Fruit fly (Drosophila melanogaster) whole organism, wandering third instar larva: ENCODE data around the gene CG32267.

Experiments used
- Abd-B ChIP-seq: fragments of >200 bp; optimal IDR thresholded peaks from 2 replicates; lab custom pipeline; 2017; ENCODE audit warnings: missing biosample characterization, missing genetic modification characterization
- CG32264 ChIP-seq: fragments of 200-800 bp; sonication (Bioruptor generic); optimal IDR thresholded peaks from 2 replicates; lab custom pipeline; 2016; ENCODE audit warnings: missing biosample characterization, missing genetic modification characterization
- CG9705 ChIP-seq: fragments of 200-800 bp; sonication (Bioruptor generic); optimal IDR thresholded peaks from 2 replicates; lab custom pipeline; 2018; ENCODE audit warnings: missing biosample characterization, mild to moderate bottlenecking, missing genetic modification characterization
- CrebA ChIP-seq: fragments of 200-800 bp; sonication (Bioruptor generic); optimal IDR thresholded peaks from 2 replicates; lab custom pipeline; 2016; ENCODE audit warnings: missing biosample characterization, mild to moderate bottlenecking, missing genetic modification characterization, borderline replicate concordance
- Dfd ChIP-seq: fragments of >200 bp; optimal IDR thresholded peaks from 2 replicates; lab custom pipeline; 2017; ENCODE audit warnings: missing biosample characterization, missing genetic modification characterization
- Dif ChIP-seq: fragments of 200-275, 200-300 bp; sonication (Bioruptor generic); optimal IDR thresholded peaks from 2 replicates; lab custom pipeline; 2018; ENCODE audit warnings: missing biosample characterization, missing genetic modification characterization; ENCODE audit not compliant: partially characterized antibody
- GATAd ChIP-seq: sonication (Bioruptor generic); optimal IDR thresholded peaks from 2 replicates; lab custom pipeline; 2016; ENCODE audit warnings: missing biosample characterization, missing genetic modification characterization
- HLH106 ChIP-seq: fragments of 200-800 bp; optimal IDR thresholded peaks from 3 replicates; lab custom pipeline; 2019; ENCODE audit warnings: missing biosample characterization, mild to moderate bottlenecking, missing genetic modification characterization, moderate library complexity
- Hnf4 ChIP-seq: fragments of 200-800 bp; sonication (Bioruptor generic); optimal IDR thresholded peaks from 2 replicates; lab custom pipeline; 2016; ENCODE audit warnings: missing biosample characterization, mild to moderate bottlenecking, missing genetic modification characterization
- Hr78 ChIP-seq: fragments of >200 bp; optimal IDR thresholded peaks from 2 replicates; lab custom pipeline; 2017; ENCODE audit warnings: missing biosample characterization, missing genetic modification characterization
- Hr83 ChIP-seq: fragments of 200-300 bp; sonication (Bioruptor generic); optimal IDR thresholded peaks from 2 replicates; lab custom pipeline; 2016; ENCODE audit warnings: missing biosample characterization, mild to moderate bottlenecking, missing genetic modification characterization, moderate library complexity; ENCODE audit not compliant: poor library complexity, severe bottlenecking
- Jra ChIP-seq: sonication (Bioruptor generic); optimal IDR thresholded peaks from 2 replicates; lab custom pipeline; 2016; ENCODE audit warnings: missing biosample characterization, missing genetic modification characterization
- Mio ChIP-seq: sonication (Bioruptor generic); optimal IDR thresholded peaks from 2 replicates; lab custom pipeline; 2016; ENCODE audit warnings: missing biosample characterization, missing genetic modification characterization
- Myc ChIP-seq: fragments of >200 bp; optimal IDR thresholded peaks from 2 replicates; lab custom pipeline; 2017
- N ChIP-seq: fragments of >200 bp; optimal IDR thresholded peaks from 2 replicates; lab custom pipeline; 2018; ENCODE audit warnings: missing biosample characterization, missing external identifiers, missing genetic modification characterization
- OdsH ChIP-seq: fragments of 200-800 bp; sonication (Bioruptor generic); optimal IDR thresholded peaks from 2 replicates; lab custom pipeline; 2016; ENCODE audit warnings: missing biosample characterization, mild to moderate bottlenecking, missing genetic modification characterization
- Rel ChIP-seq, 2 experiments: fragments of 200-800 bp; sonication (Bioruptor generic) in 1 of 2; optimal IDR thresholded peaks; 2 replicates in 1 of 2; 3 replicates in 1 of 2; lab custom pipeline; 2016 to 2019; ENCODE audit warnings: mild to moderate bottlenecking in 2 of 2, missing biosample characterization in 2 of 2, missing genetic modification characterization in 2 of 2, moderate library complexity in 1 of 2
- Sp1 ChIP-seq: fragments of 200-800 bp; sonication (Bioruptor generic); optimal IDR thresholded peaks from 3 replicates; lab custom pipeline; 2019; ENCODE audit warnings: missing biosample characterization, mild to moderate bottlenecking, missing genetic modification characterization, moderate library complexity
- Vsx2 ChIP-seq: fragments of 200-300, 225-300 bp; sonication (Bioruptor generic); optimal IDR thresholded peaks from 2 replicates; lab custom pipeline; 2018; ENCODE audit warnings: missing biosample characterization, missing genetic modification characterization; ENCODE audit not compliant: partially characterized antibody
- br ChIP-seq: fragments of 200-800 bp; sonication (Bioruptor generic); optimal IDR thresholded peaks from 2 replicates; lab custom pipeline; 2016; ENCODE audit warnings: missing biosample characterization, missing genetic modification characterization
- brk ChIP-seq: fragments of 200-800 bp; sonication (Bioruptor generic); optimal IDR thresholded peaks from 2 replicates; lab custom pipeline; 2016; ENCODE audit warnings: missing biosample characterization, mild to moderate bottlenecking, missing genetic modification characterization
- dl ChIP-seq, 2 experiments: fragments of 175-275, 200-275 bp in 1 of 2; fragments of 200-275 bp in 1 of 2; sonication (Bioruptor generic); optimal IDR thresholded peaks; lab custom pipeline; 2018; ENCODE audit warnings: mild to moderate bottlenecking in 2 of 2, missing biosample characterization in 2 of 2, missing genetic modification characterization in 2 of 2, moderate library complexity in 2 of 2; ENCODE audit not compliant: partially characterized antibody in 2 of 2, insufficient read depth in 1 of 2
- dmrt93B ChIP-seq: fragments of 200-800 bp; sonication (Bioruptor generic); optimal IDR thresholded peaks from 2 replicates; lab custom pipeline; 2018; ENCODE audit warnings: missing biosample characterization, mild to moderate bottlenecking, missing genetic modification characterization
- dsf ChIP-seq: sonication (Bioruptor generic); optimal IDR thresholded peaks from 2 replicates; lab custom pipeline; 2016; ENCODE audit warnings: missing biosample characterization, missing genetic modification characterization, borderline replicate concordance
- ey ChIP-seq: fragments of 200-800 bp; sonication (Bioruptor generic); optimal IDR thresholded peaks from 2 replicates; lab custom pipeline; 2016; ENCODE audit warnings: missing biosample characterization, missing genetic modification characterization
- foxo ChIP-seq, 2 experiments: fragments of 200-800 bp; sonication (Bioruptor generic); optimal IDR thresholded peaks; 2 replicates in 1 of 2; 3 replicates in 1 of 2; lab custom pipeline; 2016 to 2017; ENCODE audit warnings: missing biosample characterization in 2 of 2, missing genetic modification characterization in 2 of 2
- fru ChIP-seq: fragments of 200-800 bp; sonication (Bioruptor generic); optimal IDR thresholded peaks from 3 replicates; lab custom pipeline; 2016; ENCODE audit warnings: missing biosample characterization, mild to moderate bottlenecking, missing genetic modification characterization
- h ChIP-seq: fragments of 200-800 bp; sonication (Bioruptor generic); optimal IDR thresholded peaks from 3 replicates; lab custom pipeline; 2016; ENCODE audit warnings: missing biosample characterization, mild to moderate bottlenecking, missing genetic modification characterization
- jim ChIP-seq: fragments of 175-275, 200-325 bp; sonication (Bioruptor generic); optimal IDR thresholded peaks from 2 replicates; lab custom pipeline; 2016; ENCODE audit warnings: missing biosample characterization, mild to moderate bottlenecking, missing genetic modification characterization
- lola ChIP-seq: fragments of >200 bp; optimal IDR thresholded peaks from 2 replicates; lab custom pipeline; 2017; ENCODE audit warnings: missing biosample characterization, missing genetic modification characterization
- pan ChIP-seq: fragments of >200 bp; optimal IDR thresholded peaks from 2 replicates; lab custom pipeline; 2017
- psq ChIP-seq: fragments of 200-800 bp; sonication (Bioruptor generic); optimal IDR thresholded peaks from 3 replicates; lab custom pipeline; 2017; ENCODE audit warnings: missing biosample characterization, mild to moderate bottlenecking, missing genetic modification characterization, moderate library complexity
- rgr ChIP-seq: fragments of 200-800 bp; sonication (Bioruptor generic); optimal IDR thresholded peaks from 3 replicates; lab custom pipeline; 2016; ENCODE audit warnings: missing biosample characterization, mild to moderate bottlenecking, missing genetic modification characterization
- sage ChIP-seq: fragments of 200-800 bp; sonication (Bioruptor generic); optimal IDR thresholded peaks from 2 replicates; lab custom pipeline; 2016; ENCODE audit warnings: missing biosample characterization, mild to moderate bottlenecking, missing genetic modification characterization
- sv ChIP-seq: fragments of 200-800 bp; sonication (Bioruptor generic); optimal IDR thresholded peaks from 3 replicates; lab custom pipeline; 2016; ENCODE audit warnings: missing biosample characterization, missing genetic modification characterization
- tai ChIP-seq: sonication (Bioruptor generic); optimal IDR thresholded peaks from 2 replicates; lab custom pipeline; 2016; ENCODE audit warnings: missing biosample characterization, missing genetic modification characterization
- usp ChIP-seq: fragments of >200 bp; optimal IDR thresholded peaks from 2 replicates; lab custom pipeline; 2017; ENCODE audit warnings: missing biosample characterization, missing genetic modification characterization
- woc ChIP-seq: sonication (Bioruptor generic); optimal IDR thresholded peaks from 2 replicates; lab custom pipeline; 2016; ENCODE audit warnings: missing biosample characterization, mild to moderate bottlenecking, missing genetic modification characterization

CG32267 gene

DNA sequence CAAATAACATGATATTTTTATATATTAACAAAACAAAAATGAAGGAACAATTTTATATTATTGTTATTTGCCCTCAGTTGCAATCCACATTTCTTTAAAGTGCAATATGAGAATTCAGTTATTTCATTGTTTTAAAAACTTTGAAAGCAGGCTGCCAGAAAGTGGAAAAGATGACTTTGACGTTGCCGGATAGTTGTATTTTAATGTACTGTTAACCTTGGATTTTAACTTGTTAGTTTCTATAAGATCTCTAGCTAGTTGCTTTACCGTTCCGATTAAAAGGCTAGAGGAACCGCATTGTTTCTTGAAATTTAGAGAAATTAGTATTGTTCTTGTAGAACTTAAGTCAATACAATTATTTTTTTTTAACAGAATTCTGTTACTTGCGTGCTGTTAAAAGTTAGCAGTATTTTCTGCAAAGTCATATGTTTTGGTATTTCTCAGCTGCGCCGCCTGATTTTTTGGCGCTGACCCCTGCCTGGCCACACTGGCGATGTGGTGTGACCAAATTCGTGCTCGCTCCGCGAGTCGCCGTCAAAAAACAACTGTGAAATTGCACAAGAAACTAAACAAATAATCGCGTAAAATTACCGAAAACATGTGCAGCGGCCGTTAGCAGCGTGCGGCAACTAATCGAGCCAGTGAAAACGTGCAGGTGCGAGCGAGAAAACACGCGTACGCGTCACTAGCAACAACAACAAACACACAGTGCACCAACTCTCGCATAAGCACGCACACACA lies 43.5 kb upstream of the CG32267 start, which contains the start of gene Eip63E:
Gene Eip63E, plus strand, starts transcription at position 472 of the 741 bp plus-strand sequence.
- peak; percentile 8 for TF ChIP-seq Hnf4 (GFP tag; lab: Kevin White, UChicago)
- TF ChIP-seq Vsx2, result no peak
- no peak for TF ChIP-seq Mio (GFP tag; lab: Kevin White, UChicago)
- TF ChIP-seq Sp1 (GFP tag; lab: Kevin White, UChicago), result peak; percentile 58
- TF ChIP-seq Rel (GFP tag; optimal IDR thresholded peaks at IDR 0.05; lab: Kevin White, UChicago), result no peak
- TF ChIP-seq Rel (tag; optimal IDR thresholded peaks at IDR 0.05; lab: Kevin White, UChicago), result peak; percentile 59
- TF ChIP-seq N (GFP tag; lab: Kevin White, UChicago), result peak; percentile 37
- peak in 1 of 2 experiments; percentile 34 for TF ChIP-seq foxo (GFP tag; optimal IDR thresholded peaks at IDR 0.05; lab: Kevin White, UChicago)
- TF ChIP-seq pan (lab: Kevin White, UChicago), result no peak
- TF ChIP-seq rgr (GFP tag; lab: Kevin White, UChicago), result no peak
- peak; percentile 8 for TF ChIP-seq HLH106 (tag; lab: Kevin White, UChicago)
- TF ChIP-seq h (GFP tag; lab: Kevin White, UChicago), result peak; percentile 10

DNA sequence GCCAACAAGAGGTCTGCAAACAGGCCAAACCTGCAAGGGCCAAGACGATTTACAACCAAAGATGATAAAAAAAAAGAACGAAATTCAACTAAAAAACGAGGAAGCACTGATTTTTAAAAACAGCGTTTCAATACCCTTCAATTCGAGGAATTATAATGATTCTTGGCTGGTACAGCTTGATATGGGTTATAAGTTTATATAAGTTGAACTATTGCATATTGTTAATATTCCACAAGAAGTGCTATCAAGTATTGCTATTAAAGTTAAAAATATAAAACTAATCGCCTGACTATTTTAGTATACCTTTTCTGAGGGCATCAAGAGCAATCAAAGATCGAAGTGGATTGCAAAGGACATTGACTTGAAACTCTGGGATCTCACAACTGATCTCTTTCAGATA lies 42.1 kb upstream of the CG32267 start:
- TF ChIP-seq Dif (GFP tag; lab: Kevin White, UChicago) (no peak), tai (GFP tag; lab: Kevin White, UChicago) (peak; percentile 31), sv (no peak), Abd-B (GFP tag; lab: Kevin White, UChicago) (no peak), Rel (GFP tag; optimal IDR thresholded peaks at IDR 0.05; lab: Kevin White, UChicago) (peak; percentile 60), Rel (tag; optimal IDR thresholded peaks at IDR 0.05; lab: Kevin White, UChicago) (no peak), dl (GFP tag; optimal IDR thresholded peaks at IDR 0.05; lab: Kevin White, UChicago; ENCODE audit: insufficient read depth in 1 of 2, partially characterized antibody in 2 of 2) (no peak), foxo (GFP tag; optimal IDR thresholded peaks at IDR 0.05; lab: Kevin White, UChicago) (peak in 1 of 2 experiments; percentile 77), dsf (GFP tag; lab: Kevin White, UChicago) (no peak), HLH106 (tag; lab: Kevin White, UChicago) (peak; percentile 79), jim (GFP tag; lab: Kevin White, UChicago) (no peak), psq (peak; percentile 68), sage (GFP tag; lab: Kevin White, UChicago) (peak; percentile 83), woc (peak; percentile 93), Myc (no peak), h (GFP tag; lab: Kevin White, UChicago) (peak; percentile 87), dmrt93B (peak; percentile 65), Vsx2 (no peak), Dfd (no peak), Sp1 (GFP tag; lab: Kevin White, UChicago) (peak; percentile 87), Jra (no peak), Hnf4 (GFP tag; lab: Kevin White, UChicago) (peak; percentile 38), rgr (GFP tag; lab: Kevin White, UChicago) (peak; percentile 75), OdsH (GFP tag; lab: Kevin White, UChicago) (peak; percentile 78), br (peak; percentile 73), GATAd (GFP tag; lab: Kevin White, UChicago) (no peak), CG9705 (GFP tag; lab: Kevin White, UChicago) (peak; percentile 46), Hr78 (GFP tag; lab: Kevin White, UChicago) (no peak), Mio (GFP tag; lab: Kevin White, UChicago) (no peak), Hr83 (GFP tag; lab: Kevin White, UChicago) (no peak), CG32264 (peak; percentile 46), lola (no peak), N (GFP tag; lab: Kevin White, UChicago) (no peak), brk (GFP tag; lab: Kevin White, UChicago) (peak; percentile 42), usp (GFP tag; lab: Kevin White, UChicago) (no peak), CrebA (peak; percentile 62), pan (lab: Kevin White, UChicago) (no peak), ey (GFP tag; lab: Kevin White, UChicago) (peak; percentile 78), fru (GFP tag; lab: Kevin White, UChicago) (peak; percentile 92)
